Worm (Caenorhabditis elegans) whole organism, L4 larva: ENCODE measurements around the gene M110.3.

Source experiments
- D1046.2 ChIP-seq: fragments of 200-800 bp; sonication (Bioruptor generic); IDR thresholded peaks from 2 replicates; pipeline ENCODE4 v1.3.6; 2022; ENCODE audit warnings: missing genetic modification characterization, missing compliant biosample characterization
- F10B5.3 ChIP-seq: sonication (generic microtip); optimal IDR thresholded peaks from 2 replicates; lab custom pipeline; 2016; ENCODE audit warnings: mild to moderate bottlenecking, missing genetic modification characterization, missing compliant biosample characterization
- F37D6.2 ChIP-seq: sonication (generic microtip); optimal IDR thresholded peaks from 2 replicates; lab custom pipeline; 2016; ENCODE audit warnings: mild to moderate bottlenecking, missing genetic modification characterization, missing compliant biosample characterization
- T20F7.1 ChIP-seq: fragments of 200-800 bp; sonication (Bioruptor generic); optimal IDR thresholded peaks from 2 replicates; lab custom pipeline; 2018; ENCODE audit warnings: mild to moderate bottlenecking, missing genetic modification characterization, missing compliant biosample characterization
- Y48G9A.11 ChIP-seq: fragments of 200-800 bp; sonication (Bioruptor generic); IDR thresholded peaks from 2 replicates; pipeline ENCODE4 v1.3.6; 2022; ENCODE audit warnings: missing genetic modification reagents, missing genetic modification characterization, missing compliant biosample characterization
- Y75B8A.6 ChIP-seq: fragments of 200-800 bp; sonication (Bioruptor generic); IDR thresholded peaks from 2 replicates; pipeline ENCODE4 v1.3.6; 2022; ENCODE audit warnings: missing genetic modification reagents, missing genetic modification characterization, missing compliant biosample characterization
- aha-1 ChIP-seq: fragments of 150-350 bp; peaks from one replicate; lab custom pipeline; 2014; ENCODE audit warnings: missing biosample characterization, missing genetic modification characterization
- arid-1 ChIP-seq: fragments of 200-800 bp; sonication (Bioruptor generic); conservative IDR thresholded peaks from 2 replicates; pipeline ENCODE4 v1.3.6; 2022; ENCODE audit warnings: missing genetic modification reagents, missing genetic modification characterization, missing compliant biosample characterization
- ces-1 ChIP-seq: fragments of 150-350 bp; sonication (generic microtip); optimal IDR thresholded peaks from 4 replicates; lab custom pipeline; 2014; ENCODE audit warnings: missing biosample characterization, missing genetic modification reagents, missing genetic modification characterization
- ctbp-1 ChIP-seq: fragments of 200-800 bp; sonication (Bioruptor generic); IDR thresholded peaks from 2 replicates; pipeline ENCODE4 v1.3.6; 2022; ENCODE audit warnings: missing genetic modification reagents, missing genetic modification characterization, missing compliant biosample characterization
- daf-12 ChIP-seq: fragments of 150-350 bp; optimal IDR thresholded peaks from 2 replicates; lab custom pipeline; 2014; ENCODE audit warnings: missing biosample characterization, missing genetic modification reagents, missing genetic modification characterization
- daf-16 ChIP-seq, 3 experiments: sonication (generic microtip); optimal IDR thresholded peaks; 2 replicates each; lab custom pipeline; 2016 to 2017; ENCODE audit warnings: missing genetic modification characterization in 3 of 3, missing genetic modification reagents in 3 of 3, mild to moderate bottlenecking in 2 of 3, missing compliant biosample characterization in 2 of 3, missing biosample characterization in 1 of 3, moderate library complexity in 1 of 3
- daf-8 ChIP-seq: fragments of 200-800 bp; sonication (Bioruptor generic); IDR thresholded peaks from 2 replicates; pipeline ENCODE4 v1.3.6; 2022; ENCODE audit warnings: missing genetic modification characterization, missing compliant biosample characterization
- dve-1 ChIP-seq: sonication (generic microtip); optimal IDR thresholded peaks from 2 replicates; lab custom pipeline; 2017; ENCODE audit warnings: antibody characterized with exemption, mild to moderate bottlenecking, missing genetic modification characterization, missing compliant biosample characterization; ENCODE audit not compliant: insufficient read depth
- egl-43 ChIP-seq: fragments of 200-800 bp; sonication (Bioruptor generic); IDR thresholded peaks from 2 replicates; pipeline ENCODE4 v1.3.6; 2022; ENCODE audit warnings: missing genetic modification reagents, missing genetic modification characterization, missing compliant biosample characterization
- lin-1 ChIP-seq: fragments of 200-800 bp; sonication (Bioruptor generic); IDR thresholded peaks from 2 replicates; pipeline ENCODE4 v1.3.6; 2022; ENCODE audit warnings: missing genetic modification reagents, missing genetic modification characterization, missing compliant biosample characterization
- lin-15B ChIP-seq: fragments of 150-350 bp; sonication (generic microtip); optimal IDR thresholded peaks from 3 replicates; lab custom pipeline; 2014; ENCODE audit warnings: missing biosample characterization, missing genetic modification characterization
- lin-38 ChIP-seq: fragments of 200-800 bp; sonication (Bioruptor generic); IDR thresholded peaks from 2 replicates; pipeline ENCODE4 v1.3.6; 2022; ENCODE audit warnings: missing genetic modification reagents, missing genetic modification characterization, missing compliant biosample characterization
- lin-39 ChIP-seq: fragments of 150-350 bp; optimal IDR thresholded peaks from 2 replicates; lab custom pipeline; 2014; ENCODE audit warnings: missing biosample characterization, missing genetic modification reagents, missing genetic modification characterization
- mdl-1 ChIP-seq, 2 experiments: fragments of 150-350 bp in 1 of 2; sonication (generic microtip) in 1 of 2; optimal IDR thresholded peaks; 2 replicates each; lab custom pipeline; 2014 to 2017; ENCODE audit warnings: missing biosample characterization in 2 of 2, missing genetic modification characterization in 2 of 2
- mep-1 ChIP-seq: fragments of 150-350 bp; sonication (generic microtip); optimal IDR thresholded peaks from 3 replicates; lab custom pipeline; 2014; ENCODE audit warnings: missing biosample characterization, missing genetic modification characterization
- mxl-2 ChIP-seq: fragments of 200-800 bp; sonication (Bioruptor generic); conservative IDR thresholded peaks from 2 replicates; pipeline ENCODE4 v1.3.6; 2022; ENCODE audit warnings: missing genetic modification reagents, missing genetic modification characterization, missing compliant biosample characterization
- nhr-10 ChIP-seq: fragments of 150-350 bp; optimal IDR thresholded peaks from 2 replicates; lab custom pipeline; 2014; ENCODE audit warnings: missing biosample characterization, missing genetic modification characterization
- nhr-41 ChIP-seq: fragments of 200-800 bp; sonication (Bioruptor generic); IDR thresholded peaks from 2 replicates; pipeline ENCODE4 v1.3.6; 2022; ENCODE audit warnings: missing genetic modification reagents, missing genetic modification characterization, missing compliant biosample characterization
- nhr-48 ChIP-seq: sonication (generic microtip); optimal IDR thresholded peaks from 2 replicates; lab custom pipeline; 2016; ENCODE audit warnings: mild to moderate bottlenecking, missing genetic modification characterization, missing compliant biosample characterization
- rbr-2 ChIP-seq: sonication (generic microtip); optimal IDR thresholded peaks from 2 replicates; lab custom pipeline; 2016; ENCODE audit warnings: missing genotype, missing genetic modification characterization, missing compliant biosample characterization
- skn-1 ChIP-seq: fragments of 150-350 bp; optimal IDR thresholded peaks from 2 replicates; lab custom pipeline; 2014; ENCODE audit warnings: missing biosample characterization, missing genetic modification characterization
- unc-62 ChIP-seq, 3 experiments: fragments of 150-350 bp in 1 of 3; sonication (generic microtip); optimal IDR thresholded peaks in 2 of 3; peaks in 1 of 3; 1 replicate in 1 of 3; 2 replicates in 2 of 3; lab custom pipeline; 2014 to 2017; ENCODE audit warnings: missing biosample characterization in 3 of 3, missing genetic modification characterization in 3 of 3, missing genetic modification reagents in 3 of 3, missing genotype in 1 of 3
- zip-11 ChIP-seq: fragments of 200-800 bp; sonication (Bioruptor generic); IDR thresholded peaks from 2 replicates; pipeline ENCODE4 v1.3.6; 2022; ENCODE audit warnings: missing genetic modification characterization, missing compliant biosample characterization
- ztf-7 ChIP-seq: fragments of 150-350 bp; optimal IDR thresholded peaks from 2 replicates; lab custom pipeline; 2014; ENCODE audit warnings: missing biosample characterization, missing genetic modification characterization

Gene M110.3

ce11 chrII:8222309-8223065, 6.1 kb upstream of the M110.3 start, which contains the start of gene dab-1 (continued):
- peak; percentile 39 for TF ChIP-seq dve-1 (tag; lab: Kevin White, UChicago)

ce11 chrII:8220267-8220666, 3.9 kb upstream of the M110.3 start:
- TF ChIP-seq lin-1 (GFP tag; lab: Robert Waterston, UW) = no peak
- TF ChIP-seq Y75B8A.6 = no peak
- no peak for TF ChIP-seq arid-1
- TF ChIP-seq unc-62 (GFP tag; optimal IDR thresholded peaks at IDR 0.05 in 1 of 2; lab: Kevin White, UChicago) = peak in 1 of 2 experiments; percentile 96
- TF ChIP-seq unc-62 (tag; optimal IDR thresholded peaks at IDR 0.05; lab: Kevin White, UChicago) = no peak

- TF ChIP-seq daf-8 (GFP tag; lab: Robert Waterston, UW) (no peak), unc-62 (GFP tag; optimal IDR thresholded peaks at IDR 0.05 in 1 of 2; lab: Kevin White, UChicago) (peak in 1 of 2 experiments; percentile 2), unc-62 (tag; optimal IDR thresholded peaks at IDR 0.05; lab: Kevin White, UChicago) (no peak), aha-1 (peak; percentile 93)
These were observed 1.9 kb upstream of the M110.3 start for ce11 chrII:8218266-8218665.

ce11 chrII:8216922-8217321, 506 bp upstream of the M110.3 start, which contains the start of gene ifg-1:
TSS of gene ifg-1 (plus strand) at chrII:8217222.
- TF ChIP-seq mxl-2 (GFP tag; lab: Robert Waterston, UW) = no peak

- TF ChIP-seq unc-62 (GFP tag; optimal IDR thresholded peaks at IDR 0.05 in 1 of 2; lab: Kevin White, UChicago) = peak in 1 of 2 experiments; percentile 71
- TF ChIP-seq unc-62 (tag; optimal IDR thresholded peaks at IDR 0.05; lab: Kevin White, UChicago) = no peak
- no peak for TF ChIP-seq daf-16 (GFP tag; optimal IDR thresholded peaks at IDR 0.05; lab: Kevin White, UChicago)
- no peak for TF ChIP-seq daf-16 (tag; optimal IDR thresholded peaks at IDR 0.05; lab: Kevin White, UChicago)
- TF ChIP-seq Y75B8A.6 = no peak
- TF ChIP-seq lin-39 (tag; lab: Kevin White, UChicago) = no peak
- no peak for TF ChIP-seq mep-1 (tag; lab: Kevin White, UChicago)
- TF ChIP-seq egl-43 (GFP tag; lab: Robert Waterston, UW) = no peak
- TF ChIP-seq daf-12 (tag; lab: Kevin White, UChicago) = no peak
- no peak for TF ChIP-seq skn-1 (tag; lab: Kevin White, UChicago)
- TF ChIP-seq aha-1 = peak; percentile 6
- TF ChIP-seq nhr-48 = no peak
These were observed 2.0 kb downstream of the M110.3 start, which contains the start of gene M110.10 for ce11 chrII:8214367-8214766. TSS of gene M110.10 (minus strand) at chrII:8214467.

- TF ChIP-seq T20F7.1 = no peak
- TF ChIP-seq zip-11 (GFP tag; lab: Robert Waterston, UW) = no peak
- no peak for TF ChIP-seq F10B5.3
- TF ChIP-seq D1046.2 (GFP tag; lab: Robert Waterston, UW) = no peak
- TF ChIP-seq skn-1 (tag; lab: Kevin White, UChicago) = no peak
- no peak for TF ChIP-seq lin-15B
- no peak for TF ChIP-seq nhr-10 (tag; lab: Kevin White, UChicago)
- TF ChIP-seq nhr-41 (GFP tag; lab: Robert Waterston, UW) = no peak
- TF ChIP-seq ztf-7 (tag; lab: Kevin White, UChicago) = no peak
- no peak for TF ChIP-seq ctbp-1
- TF ChIP-seq Y48G9A.11 (GFP tag; lab: Robert Waterston, UW) = no peak
- TF ChIP-seq ces-1 (GFP tag; lab: Kevin White, UChicago) = no peak
- TF ChIP-seq F37D6.2 = no peak
- TF ChIP-seq daf-12 (tag; lab: Kevin White, UChicago) = no peak
- TF ChIP-seq lin-38 = no peak
- no peak for TF ChIP-seq mdl-1 (tag; optimal IDR thresholded peaks at IDR 0.05; lab: Kevin White, UChicago)
- no peak for TF ChIP-seq rbr-2
These were observed 3.7 kb downstream of the M110.3 start, which contains the start of gene twk-3 for ce11 chrII:8212680-8213079. TSS of gene twk-3 (minus strand) at chrII:8212780.
